Fruit fly (Drosophila melanogaster): ENCODE results near the gene CG14252.

CG14252 gene

dm6 chr3R:26957132-26957531 is 11.8 kb downstream of the CG14252 start:
- TF ChIP-seq h (optimal IDR thresholded peaks at IDR 0.05) = no peak
- TF ChIP-seq insv (optimal IDR thresholded peaks at IDR 0.05) = no peak
- no peak for TF ChIP-seq ttk (optimal IDR thresholded peaks at IDR 0.05)
- TF ChIP-seq Sin3A (optimal IDR thresholded peaks at IDR 0.05) = no peak
- no peak for TF ChIP-seq Myc (optimal IDR thresholded peaks at IDR 0.05)
- no peak for TF ChIP-seq psq (optimal IDR thresholded peaks at IDR 0.05)

- TF ChIP-seq Sin3A (optimal IDR thresholded peaks at IDR 0.05) = no peak
- no peak for TF ChIP-seq psq (optimal IDR thresholded peaks at IDR 0.05)
- TF ChIP-seq Myc (optimal IDR thresholded peaks at IDR 0.05) = no peak
- TF ChIP-seq h (optimal IDR thresholded peaks at IDR 0.05) = no peak
- no peak for TF ChIP-seq ttk (optimal IDR thresholded peaks at IDR 0.05)
- no peak for TF ChIP-seq insv (optimal IDR thresholded peaks at IDR 0.05)
Measured at dm6 chr3R:26958314-26958979, 13.1 kb downstream of the CG14252 start, which contains the start of gene CG6330. Gene CG6330, minus strand, starts transcription at chr3R:26958491.

- TF ChIP-seq Sin3A (optimal IDR thresholded peaks at IDR 0.05) (no peak), Myc (optimal IDR thresholded peaks at IDR 0.05) (no peak), ttk (optimal IDR thresholded peaks at IDR 0.05) (no peak)
Measured at dm6 chr3R:26960496-26960895, 15.2 kb downstream of the CG14252 start.

DNA sequence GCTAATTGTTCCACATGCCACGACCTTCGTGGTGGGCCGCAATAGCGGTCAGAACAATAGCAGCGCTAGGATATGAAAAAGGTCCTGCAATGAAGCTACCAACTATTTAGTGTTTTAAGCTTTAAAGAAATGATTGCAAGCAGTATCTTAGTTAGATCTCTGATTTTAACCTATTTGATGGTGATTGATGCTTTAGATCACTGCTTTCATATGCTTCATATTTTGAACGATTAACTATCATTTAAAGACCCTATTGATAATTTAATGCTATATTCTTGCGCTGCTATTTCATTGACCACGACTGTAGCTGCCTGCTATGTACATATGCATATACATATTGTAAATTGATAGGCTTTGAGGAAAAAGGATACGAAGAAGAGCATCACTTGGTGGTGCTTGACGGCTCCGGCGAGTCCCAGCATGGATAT is 18.4 kb downstream of the CG14252 start:
- TF ChIP-seq Sin3A (optimal IDR thresholded peaks at IDR 0.05) (no peak), Myc (optimal IDR thresholded peaks at IDR 0.05) (no peak), h (optimal IDR thresholded peaks at IDR 0.05) (no peak), ttk (optimal IDR thresholded peaks at IDR 0.05) (no peak), psq (optimal IDR thresholded peaks at IDR 0.05) (no peak), insv (optimal IDR thresholded peaks at IDR 0.05) (no peak)

dm6 chr3R:26964452-26965133 is 19.3 kb downstream of the CG14252 start, which contains the start of gene Tsp97E:
Gene Tsp97E, minus strand, starts transcription at chr3R:26964817.
- TF ChIP-seq ttk (optimal IDR thresholded peaks at IDR 0.05) = no peak
- TF ChIP-seq insv (optimal IDR thresholded peaks at IDR 0.05) = no peak
- TF ChIP-seq Myc (optimal IDR thresholded peaks at IDR 0.05) = no peak
- TF ChIP-seq h (optimal IDR thresholded peaks at IDR 0.05) = no peak
- TF ChIP-seq psq (optimal IDR thresholded peaks at IDR 0.05) = no peak
- no peak for TF ChIP-seq Sin3A (optimal IDR thresholded peaks at IDR 0.05)

- no peak for TF ChIP-seq psq (optimal IDR thresholded peaks at IDR 0.05)
- TF ChIP-seq h (optimal IDR thresholded peaks at IDR 0.05) = no peak
- no peak for TF ChIP-seq ttk (optimal IDR thresholded peaks at IDR 0.05)
- TF ChIP-seq Sin3A (optimal IDR thresholded peaks at IDR 0.05) = no peak
- TF ChIP-seq insv (optimal IDR thresholded peaks at IDR 0.05) = no peak
- no peak for TF ChIP-seq Myc (optimal IDR thresholded peaks at IDR 0.05)
Measured at dm6 chr3R:26966385-26966784, 21.1 kb downstream of the CG14252 start, which contains the start of gene Gr97a. Gene Gr97a, minus strand, starts transcription at chr3R:26966485.

DNA sequence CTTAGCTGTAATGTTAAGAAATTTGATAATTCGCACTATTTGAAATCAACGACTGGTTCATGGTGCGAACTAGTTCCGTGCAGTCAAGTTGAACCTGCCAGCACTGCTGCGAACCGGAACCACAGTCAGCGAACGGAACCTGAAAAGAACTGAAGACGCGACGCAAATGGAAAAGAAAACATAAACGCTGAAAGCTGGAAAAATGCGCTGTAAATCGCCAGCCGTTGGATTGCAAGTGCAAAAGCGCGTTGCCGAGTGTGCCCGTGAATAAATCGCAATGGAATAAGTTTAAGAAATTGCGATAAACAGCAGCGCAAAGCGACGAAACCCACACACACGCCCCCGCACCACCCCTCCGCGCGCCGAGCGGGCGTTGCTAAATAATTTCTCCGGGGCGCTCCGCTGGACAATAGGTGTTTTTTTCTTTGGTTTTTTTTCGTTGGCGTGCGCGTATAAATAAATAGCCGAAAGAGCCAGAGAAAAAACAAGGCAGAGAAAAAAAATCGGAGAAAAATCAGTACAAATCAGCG is 21.5 kb downstream of the CG14252 start, which contains the start of gene CG5521:
TSS of gene CG5521 (plus strand) at position 137 of the 530 bp plus-strand sequence.
- no peak for TF ChIP-seq insv (optimal IDR thresholded peaks at IDR 0.05)
- no peak for TF ChIP-seq psq (optimal IDR thresholded peaks at IDR 0.05)
- no peak for TF ChIP-seq h (optimal IDR thresholded peaks at IDR 0.05)
- TF ChIP-seq ttk (optimal IDR thresholded peaks at IDR 0.05) = no peak
- TF ChIP-seq Sin3A (optimal IDR thresholded peaks at IDR 0.05) = no peak
- no peak for TF ChIP-seq Myc (optimal IDR thresholded peaks at IDR 0.05)

DNA sequence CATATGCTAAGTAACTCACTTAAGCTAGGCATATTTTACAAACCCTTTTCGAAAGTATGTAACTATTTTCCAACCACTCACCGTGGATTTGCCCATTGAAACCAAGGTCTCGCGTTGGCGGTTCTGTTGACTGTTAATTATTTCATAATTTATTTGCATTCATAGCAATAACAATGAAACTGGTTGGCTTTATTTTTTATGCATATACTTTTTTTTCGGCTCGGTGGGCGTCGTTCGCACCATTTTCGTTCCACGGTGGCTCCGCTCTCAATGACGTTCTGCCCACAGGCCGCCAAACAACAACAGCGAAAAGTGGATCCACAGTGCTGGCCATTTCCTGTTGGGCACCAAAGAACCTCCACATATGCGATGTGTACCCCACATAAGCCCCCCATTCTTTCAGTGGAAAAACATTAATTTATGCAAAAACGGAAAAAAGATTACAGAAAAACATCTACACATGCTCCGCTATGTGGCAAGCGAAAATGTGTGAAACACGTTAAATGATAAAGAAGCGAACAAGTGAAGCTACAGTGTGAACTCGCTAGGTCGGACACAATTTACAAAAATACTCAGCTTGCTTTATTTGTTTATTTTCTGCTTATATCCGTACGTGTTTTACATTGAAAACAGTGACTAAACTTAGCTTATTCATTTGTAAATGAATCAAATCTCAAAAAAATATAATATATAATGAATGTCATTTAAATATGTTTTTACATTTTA is 22.4 kb downstream of the CG14252 start:
- no peak for TF ChIP-seq Myc (optimal IDR thresholded peaks at IDR 0.05)
- no peak for TF ChIP-seq ttk (optimal IDR thresholded peaks at IDR 0.05)
- no peak for TF ChIP-seq insv (optimal IDR thresholded peaks at IDR 0.05)
- no peak for TF ChIP-seq h (optimal IDR thresholded peaks at IDR 0.05)
- TF ChIP-seq Sin3A (optimal IDR thresholded peaks at IDR 0.05) = no peak
- TF ChIP-seq psq (optimal IDR thresholded peaks at IDR 0.05) = no peak

dm6 chr3R:26968313-26968605 is 22.9 kb downstream of the CG14252 start:
- no peak for TF ChIP-seq psq (optimal IDR thresholded peaks at IDR 0.05)
- no peak for TF ChIP-seq Myc (optimal IDR thresholded peaks at IDR 0.05)
- TF ChIP-seq insv (optimal IDR thresholded peaks at IDR 0.05) = no peak
- TF ChIP-seq h (optimal IDR thresholded peaks at IDR 0.05) = no peak
- TF ChIP-seq ttk (optimal IDR thresholded peaks at IDR 0.05) = no peak
- TF ChIP-seq Sin3A (optimal IDR thresholded peaks at IDR 0.05) = no peak

- TF ChIP-seq Sin3A (optimal IDR thresholded peaks at IDR 0.05) (no peak), h (optimal IDR thresholded peaks at IDR 0.05) (no peak), psq (optimal IDR thresholded peaks at IDR 0.05) (no peak), Myc (optimal IDR thresholded peaks at IDR 0.05) (no peak), ttk (optimal IDR thresholded peaks at IDR 0.05) (no peak), insv (optimal IDR thresholded peaks at IDR 0.05) (no peak)
Measured at dm6 chr3R:26968823-26969638, 23.7 kb downstream of the CG14252 start.

- no peak for TF ChIP-seq Myc (optimal IDR thresholded peaks at IDR 0.05)
- no peak for TF ChIP-seq insv (optimal IDR thresholded peaks at IDR 0.05)
- TF ChIP-seq ttk (optimal IDR thresholded peaks at IDR 0.05) = no peak
- TF ChIP-seq psq (optimal IDR thresholded peaks at IDR 0.05) = no peak
- no peak for TF ChIP-seq Sin3A (optimal IDR thresholded peaks at IDR 0.05)
- no peak for TF ChIP-seq h (optimal IDR thresholded peaks at IDR 0.05)
Measured at dm6 chr3R:26969743-26970142, 24.4 kb downstream of the CG14252 start.

Measured in Kc167 (cell line).